Worm (Caenorhabditis elegans) whole organism, mixed stage, embryonic: ENCODE data around the gene Y46G5A.8.

Source experiments
- mab-5 ChIP-seq: fragments of 150-350 bp; optimal IDR thresholded peaks from 2 replicates; lab custom pipeline; 2014; ENCODE audit warnings: missing biosample characterization, missing genetic modification characterization
- nhr-76 ChIP-seq: sonication (generic microtip); optimal IDR thresholded peaks from 2 replicates; lab custom pipeline; 2017; ENCODE audit warnings: missing biosample characterization, missing genetic modification characterization
- pha-4 ChIP-seq: fragments of 150-350 bp; optimal IDR thresholded peaks from 2 replicates; lab custom pipeline; 2018; ENCODE audit warnings: missing biosample characterization, missing genetic modification reagents, missing genetic modification characterization
- unc-62 ChIP-seq: fragments of 150-350 bp; optimal IDR thresholded peaks from 2 replicates; lab custom pipeline; 2014; ENCODE audit warnings: missing biosample characterization, missing genetic modification reagents, missing genetic modification characterization

DNA sequence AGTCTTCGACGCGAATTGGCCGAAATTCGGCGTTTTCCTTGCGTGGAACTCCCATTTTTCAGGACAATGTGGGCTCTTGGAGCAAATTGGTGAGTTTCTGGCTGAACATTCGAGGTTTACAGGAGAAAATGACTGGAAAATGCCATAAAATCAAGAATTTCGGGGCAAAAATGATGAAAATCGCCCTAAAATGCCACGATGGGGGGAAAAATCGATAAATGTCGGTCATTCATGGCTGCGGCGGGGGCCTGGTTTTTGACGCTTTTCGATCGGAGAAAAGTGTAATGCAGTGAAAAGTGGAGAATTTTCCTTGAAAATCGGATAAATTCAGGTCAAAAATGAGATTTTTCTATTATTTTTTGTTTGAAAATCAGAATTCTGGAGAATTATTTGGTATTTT lies 49.0 kb downstream of the Y46G5A.8 start, which contains the start of the genes Y46G5A.18 and Y46G5A.47:
- TF ChIP-seq unc-62 (GFP tag; lab: Kevin White, UChicago) = no peak
- TF ChIP-seq nhr-76 = no peak
- no peak for TF ChIP-seq pha-4 (tag; lab: Kevin White, UChicago)
- no peak for TF ChIP-seq mab-5 (tag; lab: Kevin White, UChicago)
